Worm (Caenorhabditis elegans): ENCODE data around the gene R09D1.13.
A peak's percentile ranks its signal among the peaks of the same experiment; 100 is the strongest.

R09D1.13 gene

ce11 chrII:9445368-9445767, at the start of gene R09D1.13:
Gene R09D1.13 (minus strand): TSS chrII:9445468.
- TF ChIP-seq flt-1 (GFP tag; IDR thresholded peaks at IDR 0.05) (no peak), ztf-29 (GFP tag; IDR thresholded peaks at IDR 0.05) (no peak), T22C8.4 (GFP tag; IDR thresholded peaks at IDR 0.05) (no peak), med-1 (GFP tag; optimal IDR thresholded peaks at IDR 0.05; ENCODE audit: insufficient read depth) (no peak), klf-2 (GFP tag; conservative IDR thresholded peaks at IDR 0.05) (no peak), cog-1 (tag; optimal IDR thresholded peaks at IDR 0.05) (no peak), ref-1 (GFP tag; conservative IDR thresholded peaks at IDR 0.05) (no peak), tab-1 (GFP tag; IDR thresholded peaks at IDR 0.05) (no peak), ztf-23 (GFP tag; IDR thresholded peaks at IDR 0.05) (no peak)

- TF ChIP-seq flt-1 (GFP tag; IDR thresholded peaks at IDR 0.05) (no peak), klf-2 (GFP tag; conservative IDR thresholded peaks at IDR 0.05) (no peak), ref-1 (GFP tag; conservative IDR thresholded peaks at IDR 0.05) (no peak), cog-1 (tag; optimal IDR thresholded peaks at IDR 0.05) (no peak), med-1 (GFP tag; optimal IDR thresholded peaks at IDR 0.05; ENCODE audit: insufficient read depth) (no peak), ztf-23 (GFP tag; IDR thresholded peaks at IDR 0.05) (no peak)
Observed at ce11 chrII:9493242-9494058, 48.2 kb upstream of the R09D1.13 start.

- TF ChIP-seq flt-1 (GFP tag; IDR thresholded peaks at IDR 0.05), result peak; percentile 42; the same call in 1 of the 2 replicates
- no peak for TF ChIP-seq klf-2 (GFP tag; conservative IDR thresholded peaks at IDR 0.05)
- no peak for TF ChIP-seq med-1 (GFP tag; optimal IDR thresholded peaks at IDR 0.05; ENCODE audit: insufficient read depth)
- TF ChIP-seq cog-1 (tag; optimal IDR thresholded peaks at IDR 0.05), result peak; percentile 67
- no peak for TF ChIP-seq ztf-29 (GFP tag; IDR thresholded peaks at IDR 0.05)
- no peak for TF ChIP-seq ref-1 (GFP tag; conservative IDR thresholded peaks at IDR 0.05)
- TF ChIP-seq tab-1 (GFP tag; IDR thresholded peaks at IDR 0.05), result 0 out of 2 replicates have a peak, but pooled peaks have one; percentile 34
- TF ChIP-seq T22C8.4 (GFP tag; IDR thresholded peaks at IDR 0.05), result no peak
Observed at ce11 chrII:9491045-9491444, 45.8 kb upstream of the R09D1.13 start.

DNA sequence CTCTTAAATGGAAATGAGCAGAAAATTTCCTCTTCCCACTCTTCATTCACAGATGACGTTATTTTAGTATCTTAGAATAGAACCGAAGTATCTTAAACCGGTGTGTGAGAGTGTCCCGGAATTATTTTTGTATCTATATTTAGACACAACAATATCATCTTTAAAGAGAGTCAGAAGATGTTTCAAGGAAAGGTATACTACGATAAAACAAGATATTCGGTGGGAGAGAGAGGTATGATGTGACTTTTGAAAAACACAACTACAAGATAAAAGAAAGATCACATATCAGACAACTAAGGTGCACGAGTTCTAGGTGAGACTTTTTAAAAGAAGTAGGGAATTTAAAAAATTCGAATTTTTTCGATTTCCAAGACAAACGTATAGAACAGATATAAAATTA, 45.3 kb upstream of the R09D1.13 start:
- TF ChIP-seq cog-1 (tag; optimal IDR thresholded peaks at IDR 0.05) (no peak), ztf-23 (GFP tag; IDR thresholded peaks at IDR 0.05) (no peak), T22C8.4 (GFP tag; IDR thresholded peaks at IDR 0.05) (no peak), flt-1 (GFP tag; IDR thresholded peaks at IDR 0.05) (no peak), tab-1 (GFP tag; IDR thresholded peaks at IDR 0.05) (no peak), klf-2 (GFP tag; conservative IDR thresholded peaks at IDR 0.05) (no peak), med-1 (GFP tag; optimal IDR thresholded peaks at IDR 0.05; ENCODE audit: insufficient read depth) (no peak), ref-1 (GFP tag; conservative IDR thresholded peaks at IDR 0.05) (no peak), ztf-29 (GFP tag; IDR thresholded peaks at IDR 0.05) (no peak)

ce11 chrII:9489922-9490321, 44.7 kb upstream of the R09D1.13 start:
- TF ChIP-seq tab-1 (GFP tag; IDR thresholded peaks at IDR 0.05) (no peak), flt-1 (GFP tag; IDR thresholded peaks at IDR 0.05) (no peak), med-1 (GFP tag; optimal IDR thresholded peaks at IDR 0.05; ENCODE audit: insufficient read depth) (no peak), T22C8.4 (GFP tag; IDR thresholded peaks at IDR 0.05) (no peak), ztf-23 (GFP tag; IDR thresholded peaks at IDR 0.05) (no peak), cog-1 (tag; optimal IDR thresholded peaks at IDR 0.05) (no peak), ref-1 (GFP tag; conservative IDR thresholded peaks at IDR 0.05) (no peak), ztf-29 (GFP tag; IDR thresholded peaks at IDR 0.05) (no peak)

ce11 chrII:9487337-9487950, 42.2 kb upstream of the R09D1.13 start, which contains the start of gene T19H5.4:
Gene T19H5.4 (minus strand): TSS chrII:9487387.
- TF ChIP-seq cog-1 (tag; optimal IDR thresholded peaks at IDR 0.05) (no peak), ztf-29 (GFP tag; IDR thresholded peaks at IDR 0.05) (no peak), T22C8.4 (GFP tag; IDR thresholded peaks at IDR 0.05) (no peak)

DNA sequence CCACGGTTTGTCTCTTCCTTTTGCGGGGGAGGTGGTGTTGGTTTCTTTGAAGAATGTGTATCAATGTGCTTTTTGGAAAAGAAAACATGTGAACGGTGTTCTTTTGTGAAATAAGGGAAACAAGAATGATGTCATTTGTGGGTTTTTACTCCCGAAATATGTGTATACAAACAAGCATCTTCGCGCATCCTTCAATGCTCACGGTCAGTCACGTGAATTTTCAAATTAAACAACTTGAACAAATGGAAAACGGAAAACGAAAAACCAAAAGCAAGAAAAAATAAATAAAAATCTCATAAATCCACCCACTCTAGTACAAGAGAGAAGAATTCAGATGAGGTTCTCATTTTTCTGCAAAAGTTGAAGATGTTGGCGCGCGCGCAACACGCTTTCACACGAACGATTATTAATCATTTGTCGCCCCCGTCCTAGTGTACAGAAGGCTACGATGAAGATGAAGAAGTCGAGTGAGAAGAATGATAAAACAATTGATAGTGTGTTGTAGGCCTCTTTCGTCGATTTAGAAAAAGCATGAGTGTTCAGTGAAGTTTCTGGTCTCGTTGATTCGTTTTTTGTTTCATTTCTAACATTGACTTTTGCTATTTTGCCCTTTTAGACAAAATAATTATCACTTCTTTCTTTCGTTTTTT, 39.9 kb upstream of the R09D1.13 start:
- TF ChIP-seq ztf-29 (GFP tag; IDR thresholded peaks at IDR 0.05), result no peak
- no peak for TF ChIP-seq cog-1 (tag; optimal IDR thresholded peaks at IDR 0.05)
- TF ChIP-seq tab-1 (GFP tag; IDR thresholded peaks at IDR 0.05), result no peak
- no peak for TF ChIP-seq T22C8.4 (GFP tag; IDR thresholded peaks at IDR 0.05)
- TF ChIP-seq klf-2 (GFP tag; conservative IDR thresholded peaks at IDR 0.05), result no peak
- no peak for TF ChIP-seq flt-1 (GFP tag; IDR thresholded peaks at IDR 0.05)

DNA sequence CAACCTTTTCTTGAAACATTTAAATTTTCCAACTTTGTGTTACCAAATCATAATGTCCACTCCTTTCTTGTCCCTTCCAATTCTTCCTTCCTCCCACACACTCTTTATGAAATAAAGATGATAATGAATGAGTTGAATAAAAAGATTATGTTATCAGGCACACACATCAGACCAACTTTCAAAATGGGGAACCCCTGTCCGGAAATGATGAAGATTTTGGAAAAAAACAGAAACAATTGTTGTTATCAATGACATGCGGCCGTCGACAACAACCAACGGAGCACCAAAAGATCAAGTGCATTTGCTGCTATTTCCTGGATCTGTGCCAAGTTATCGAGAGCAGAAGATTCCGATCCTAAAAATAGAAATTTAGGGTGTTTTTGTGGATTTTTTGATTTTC, 38.1 kb upstream of the R09D1.13 start:
- TF ChIP-seq ztf-23 (GFP tag; IDR thresholded peaks at IDR 0.05) (no peak), T22C8.4 (GFP tag; IDR thresholded peaks at IDR 0.05) (no peak), ztf-29 (GFP tag; IDR thresholded peaks at IDR 0.05) (no peak), cog-1 (tag; optimal IDR thresholded peaks at IDR 0.05) (no peak), flt-1 (GFP tag; IDR thresholded peaks at IDR 0.05) (no peak), klf-2 (GFP tag; conservative IDR thresholded peaks at IDR 0.05) (no peak), ref-1 (GFP tag; conservative IDR thresholded peaks at IDR 0.05) (no peak), med-1 (GFP tag; optimal IDR thresholded peaks at IDR 0.05; ENCODE audit: insufficient read depth) (no peak), tab-1 (GFP tag; IDR thresholded peaks at IDR 0.05) (no peak)

ce11 chrII:9482529-9482928, 37.3 kb upstream of the R09D1.13 start:
- TF ChIP-seq cog-1 (tag; optimal IDR thresholded peaks at IDR 0.05) (no peak), med-1 (GFP tag; optimal IDR thresholded peaks at IDR 0.05; ENCODE audit: insufficient read depth) (no peak), ref-1 (GFP tag; conservative IDR thresholded peaks at IDR 0.05) (no peak), ztf-29 (GFP tag; IDR thresholded peaks at IDR 0.05) (no peak), T22C8.4 (GFP tag; IDR thresholded peaks at IDR 0.05) (no peak), tab-1 (GFP tag; IDR thresholded peaks at IDR 0.05) (no peak), klf-2 (GFP tag; conservative IDR thresholded peaks at IDR 0.05) (no peak), ztf-23 (GFP tag; IDR thresholded peaks at IDR 0.05) (no peak), flt-1 (GFP tag; IDR thresholded peaks at IDR 0.05) (no peak)
